Fruit fly (Drosophila melanogaster): ENCODE results near the gene CG15482.
A peak's percentile ranks its signal among the peaks of the same experiment; 100 is the strongest.

The CG15482 gene

dm6 chr2L:13219281-13220092 is 7.9 kb upstream of the CG15482 start, which contains the start of the genes CG9426 and mRF1 (continued):
- TF ChIP-seq Rx (GFP tag; IDR thresholded peaks at IDR 0.05) (no peak), HmgD (GFP tag; optimal IDR thresholded peaks at IDR 0.05) (no peak), CG16815 (GFP tag; optimal IDR thresholded peaks at IDR 0.05) (no peak), CG17912 (GFP tag; optimal IDR thresholded peaks at IDR 0.05) (no peak), CG18011 (GFP tag; optimal IDR thresholded peaks at IDR 0.05) (peak; percentile 13), pfk (GFP tag; optimal IDR thresholded peaks at IDR 0.05) (no peak), Dek (tag; optimal IDR thresholded peaks at IDR 0.05) (no peak), dysf (GFP tag; IDR thresholded peaks at IDR 0.05) (no peak), Mrtf (GFP tag; IDR thresholded peaks at IDR 0.05) (no peak), usp (GFP tag; optimal IDR thresholded peaks at IDR 0.05) (no peak), vnd (GFP tag; IDR thresholded peaks at IDR 0.05; ENCODE audit: partially characterized antibody) (peak; percentile 95), CG18764 (GFP tag; optimal IDR thresholded peaks at IDR 0.05) (no peak), Dp (GFP tag; optimal IDR thresholded peaks at IDR 0.05) (peak; percentile 24), az2 (GFP tag; optimal IDR thresholded peaks at IDR 0.05) (no peak), CG13624 (GFP tag; optimal IDR thresholded peaks at IDR 0.05) (peak; percentile 40), cato (GFP tag; optimal IDR thresholded peaks at IDR 0.05; ENCODE audit: borderline replicate concordance) (no peak), sob (GFP tag; IDR thresholded peaks at IDR 0.05) (peak; percentile 43; the same call in 1 of the 2 replicates), Opbp (GFP tag; IDR thresholded peaks at IDR 0.05; ENCODE audit: partially characterized antibody) (peak; percentile 97), Doc3 (GFP tag; IDR thresholded peaks at IDR 0.05; ENCODE audit: partially characterized antibody) (peak; percentile 93), CrebB (tag; optimal IDR thresholded peaks at IDR 0.05) (no peak), CG34376 (GFP tag; optimal IDR thresholded peaks at IDR 0.05) (peak; percentile 65), unc-4 (GFP tag; IDR thresholded peaks at IDR 0.05; ENCODE audit: partially characterized antibody) (peak; percentile 98), CG1647 (GFP tag; optimal IDR thresholded peaks at IDR 0.05) (no peak), lbe (GFP tag; optimal IDR thresholded peaks at IDR 0.05) (peak; percentile 34), abd-A (tag; optimal IDR thresholded peaks at IDR 0.05) (no peak), CG11456 (GFP tag; IDR thresholded peaks at IDR 0.05) (no peak), pb (GFP tag; optimal IDR thresholded peaks at IDR 0.05) (no peak), HLHmδ (GFP tag; optimal IDR thresholded peaks at IDR 0.05) (no peak), jumu (GFP tag; optimal IDR thresholded peaks at IDR 0.05) (no peak), Nf-YB (GFP tag; optimal IDR thresholded peaks at IDR 0.05) (peak; percentile 84), CG3163 (GFP tag; optimal IDR thresholded peaks at IDR 0.05) (no peak), lov (optimal IDR thresholded peaks at IDR 0.05) (no peak), lov (GFP tag; IDR thresholded peaks at IDR 0.05) (no peak), Deaf1 (tag; optimal IDR thresholded peaks at IDR 0.05) (no peak), nau (GFP tag; optimal IDR thresholded peaks at IDR 0.05) (no peak), Meics (GFP tag; optimal IDR thresholded peaks at IDR 0.05) (no peak), vfl (GFP tag; optimal IDR thresholded peaks at IDR 0.05) (no peak), zen2 (GFP tag; IDR thresholded peaks at IDR 0.05; ENCODE audit: partially characterized antibody) (peak; percentile 95), tin (GFP tag; optimal IDR thresholded peaks at IDR 0.05) (no peak), CG4282 (GFP tag; optimal IDR thresholded peaks at IDR 0.05) (no peak), NC2β (GFP tag; optimal IDR thresholded peaks at IDR 0.05) (peak; percentile 1), zfh2 (GFP tag; optimal IDR thresholded peaks at IDR 0.05) (peak; percentile 20), Hr51 (GFP tag; optimal IDR thresholded peaks at IDR 0.05) (no peak), Mes4 (GFP tag; optimal IDR thresholded peaks at IDR 0.05) (no peak), CG3995 (GFP tag; optimal IDR thresholded peaks at IDR 0.05) (peak; percentile 62), CG33213 (GFP tag; optimal IDR thresholded peaks at IDR 0.05) (peak; percentile 13), exex (tag; optimal IDR thresholded peaks at IDR 0.05) (no peak), Aef1 (GFP tag; IDR thresholded peaks at IDR 0.05) (peak; percentile 32; the same call in 1 of the 3 replicates), kay (GFP tag; optimal IDR thresholded peaks at IDR 0.05) (no peak)

Measured in whole organism, embryonic.